Worm (Caenorhabditis elegans) whole organism, L4/young adult: ENCODE results near the gene T01G5.7.

Experiments
- W03F9.2 ChIP-seq: fragments of 150-350 bp; optimal IDR thresholded peaks from 2 replicates; lab custom pipeline; 2014; ENCODE audit warnings: missing biosample characterization, missing genetic modification characterization
- dao-5 ChIP-seq: sonication (generic microtip); optimal IDR thresholded peaks from 2 replicates; lab custom pipeline; 2016; ENCODE audit warnings: missing genotype, missing genetic modification characterization, moderate library complexity, missing compliant biosample characterization
- him-1 ChIP-seq: sonication (generic microtip); optimal IDR thresholded peaks from 2 replicates; lab custom pipeline; 2016; ENCODE audit warnings: missing genotype, missing genetic modification reagents, missing genetic modification characterization, missing compliant biosample characterization

ce11 chrV:15113992-15114391 lies 2.2 kb downstream of the T01G5.7 start, which contains the start of gene T01G5.6:
- TF ChIP-seq dao-5 (tag; lab: Kevin White, UChicago) (no peak), W03F9.2 (no peak), him-1 (no peak)
